Worm (Caenorhabditis elegans) whole organism, mixed stage, embryonic: ENCODE data around the gene Y44F5A.1.

Experiments
- M03D4.4 ChIP-seq: sonication (generic microtip); optimal IDR thresholded peaks from 2 replicates; lab custom pipeline; 2017; ENCODE audit warnings: mild to moderate bottlenecking, missing genetic modification characterization, missing compliant biosample characterization
- ces-1 ChIP-seq: fragments of 150-350 bp; optimal IDR thresholded peaks from 2 replicates; lab custom pipeline; 2014; ENCODE audit warnings: missing biosample characterization, missing genetic modification reagents, missing genetic modification characterization
- elt-1 ChIP-seq: sonication (generic microtip); optimal IDR thresholded peaks from 2 replicates; lab custom pipeline; 2017; ENCODE audit warnings: missing genetic modification characterization, mild to moderate bottlenecking, missing compliant biosample characterization, antibody characterized with exemption, moderate library complexity, borderline replicate concordance; ENCODE audit not compliant: insufficient read depth
- lsy-2 ChIP-seq: fragments of 150-350 bp; optimal IDR thresholded peaks from 2 replicates; lab custom pipeline; 2014; ENCODE audit warnings: missing biosample characterization, missing genetic modification characterization
- pha-4 ChIP-seq: fragments of 150-350 bp; optimal IDR thresholded peaks from 2 replicates; lab custom pipeline; 2018; ENCODE audit warnings: missing biosample characterization, missing genetic modification reagents, missing genetic modification characterization
- snpc-4 ChIP-seq: fragments of 150-350 bp; optimal IDR thresholded peaks from 2 replicates; lab custom pipeline; 2014; ENCODE audit warnings: missing biosample characterization, missing genetic modification characterization
- sptf-1 ChIP-seq: sonication (generic microtip); optimal IDR thresholded peaks from 2 replicates; lab custom pipeline; 2017; ENCODE audit warnings: mild to moderate bottlenecking, missing genetic modification characterization, moderate library complexity, missing compliant biosample characterization
- tbx-8 ChIP-seq: fragments of 200-800 bp; sonication (Bioruptor generic); optimal IDR thresholded peaks from 2 replicates; lab custom pipeline; 2018; ENCODE audit warnings: mild to moderate bottlenecking, missing genetic modification characterization, moderate library complexity, missing compliant biosample characterization
- unc-120 ChIP-seq: sonication (generic microtip); optimal IDR thresholded peaks from 2 replicates; lab custom pipeline; 2017; ENCODE audit warnings: missing genetic modification characterization, missing compliant biosample characterization; ENCODE audit not compliant: poor library complexity, severe bottlenecking
- unc-39 ChIP-seq: fragments of 150-350 bp; optimal IDR thresholded peaks from 2 replicates; lab custom pipeline; 2014; ENCODE audit warnings: missing biosample characterization, missing genetic modification characterization
- unc-62 ChIP-seq: fragments of 150-350 bp; optimal IDR thresholded peaks from 2 replicates; lab custom pipeline; 2014; ENCODE audit warnings: missing biosample characterization, missing genetic modification reagents, missing genetic modification characterization
- ztf-11 ChIP-seq: fragments of 150-350 bp; optimal IDR thresholded peaks from 2 replicates; lab custom pipeline; 2014; ENCODE audit warnings: missing biosample characterization, missing genetic modification characterization

ce11 chrIII:4294153-4294862 lies 46.8 kb upstream of the Y44F5A.1 start, which contains the start of the genes nth-1 and R10E4.7:
- TF ChIP-seq unc-39 (tag; lab: Kevin White, UChicago), result no peak
- TF ChIP-seq sptf-1 (tag; lab: Kevin White, UChicago), result no peak
- TF ChIP-seq ces-1 (GFP tag; lab: Kevin White, UChicago), result no peak
- TF ChIP-seq lsy-2 (tag; lab: Kevin White, UChicago), result no peak
- TF ChIP-seq tbx-8, result no peak
- TF ChIP-seq pha-4 (tag; lab: Kevin White, UChicago), result no peak
- TF ChIP-seq unc-120, result no peak
- TF ChIP-seq snpc-4 (tag; lab: Kevin White, UChicago), result no peak
- no peak for TF ChIP-seq elt-1 (tag; lab: Kevin White, UChicago)
- no peak for TF ChIP-seq M03D4.4 (tag; lab: Kevin White, UChicago)
- no peak for TF ChIP-seq unc-62 (GFP tag; lab: Kevin White, UChicago)
- TF ChIP-seq ztf-11, result no peak
